Worm (Caenorhabditis elegans): ENCODE measurements around the gene mek-1.

The mek-1 gene

ce11 chrX:7525271-7525670 lies 46.2 kb downstream of the mek-1 start, which contains the start of gene F46C8.3:
Gene F46C8.3 (plus strand): TSS chrX:7525571.
- TF ChIP-seq efl-1 (optimal IDR thresholded peaks at IDR 0.05), result no peak
- TF ChIP-seq efl-1 (GFP tag; optimal IDR thresholded peaks at IDR 0.05 in 1 of 2), result peak in 1 of 2 experiments; percentile 56
- no peak for TF ChIP-seq elt-3 (tag; optimal IDR thresholded peaks at IDR 0.05)
- no peak for TF ChIP-seq C34B4.2 (tag; optimal IDR thresholded peaks at IDR 0.05)
